Fruit fly (Drosophila melanogaster) whole organism, embryonic: Measurements from ENCODE around the gene CG1024.

Experiments used
- Abd-B ChIP-seq: fragments of 200-800 bp; sonication (Bioruptor generic); optimal IDR thresholded peaks from 2 replicates; lab custom pipeline; 2018; ENCODE audit warnings: missing biosample characterization, mild to moderate bottlenecking, missing genetic modification characterization, moderate library complexity
- Ada2b ChIP-seq: fragments of 200-800 bp; sonication (Bioruptor generic); IDR thresholded peaks from 2 replicates; pipeline ENCODE4 v1.3.6; 2022; ENCODE audit warnings: missing biosample characterization, missing genetic modification characterization
- Aef1 ChIP-seq: fragments of 200-800 bp; sonication (Bioruptor generic); IDR thresholded peaks from 3 replicates; pipeline ENCODE4 v1.3.6; 2022; ENCODE audit warnings: missing biosample characterization, missing genetic modification characterization
- Atf3 ChIP-seq: fragments of 200-800 bp; sonication (Bioruptor generic); optimal IDR thresholded peaks from 3 replicates; lab custom pipeline; 2016; ENCODE audit warnings: missing biosample characterization, missing genetic modification characterization
- BEAF-32 ChIP-seq: fragments of 200-800 bp; sonication (Bioruptor generic); optimal IDR thresholded peaks from 3 replicates; lab custom pipeline; 2017; ENCODE audit warnings: missing biosample characterization, missing genetic modification characterization, mild to moderate bottlenecking, moderate library complexity, missing genetic modification reagents
- CG1024 ChIP-seq: fragments of 200-800 bp; sonication (Bioruptor generic); IDR thresholded peaks from 2 replicates; pipeline ENCODE4 v1.3.6; 2022; ENCODE audit warnings: missing biosample characterization, missing genetic modification characterization
- CG10274 ChIP-seq: fragments of 200-800 bp; sonication (Bioruptor generic); optimal IDR thresholded peaks from 3 replicates; lab custom pipeline; 2017; ENCODE audit warnings: missing biosample characterization, mild to moderate bottlenecking, missing genetic modification characterization
- CG10431 ChIP-seq: fragments of 200-800 bp; sonication (Bioruptor generic); optimal IDR thresholded peaks from 3 replicates; lab custom pipeline; 2018; ENCODE audit warnings: missing biosample characterization, mild to moderate bottlenecking, missing genetic modification characterization
- CG1233 ChIP-seq: fragments of 200-800 bp; sonication (Bioruptor generic); optimal IDR thresholded peaks from 4 replicates; lab custom pipeline; 2018; ENCODE audit warnings: missing biosample characterization, mild to moderate bottlenecking, missing genetic modification characterization
- CG14965 ChIP-seq: fragments of 200-800 bp; sonication (Bioruptor generic); optimal IDR thresholded peaks from 2 replicates; lab custom pipeline; 2016; ENCODE audit warnings: missing biosample characterization, missing genetic modification characterization, borderline replicate concordance
- CG16815 ChIP-seq: fragments of 200-800 bp; sonication (Bioruptor generic); optimal IDR thresholded peaks from 3 replicates; lab custom pipeline; 2017; ENCODE audit warnings: missing biosample characterization, mild to moderate bottlenecking, missing genetic modification characterization
- CG17328 ChIP-seq: fragments of 200-800 bp; sonication (Bioruptor generic); IDR thresholded peaks from 2 replicates; pipeline ENCODE4 v1.3.6; 2022; ENCODE audit warnings: missing biosample characterization, missing genetic modification characterization
- CG17361 ChIP-seq: fragments of 200-800 bp; sonication (Bioruptor generic); IDR thresholded peaks from 3 replicates; pipeline ENCODE4 v1.3.6; 2022; ENCODE audit warnings: missing biosample characterization, missing genetic modification characterization
- CG17612 ChIP-seq: fragments of 200-800 bp; sonication (Bioruptor generic); IDR thresholded peaks from 2 replicates; pipeline ENCODE4 v1.3.6; 2022; ENCODE audit warnings: missing biosample characterization, missing genetic modification characterization
- CG31224 ChIP-seq: fragments of 200-800 bp; sonication (Bioruptor generic); IDR thresholded peaks from 2 replicates; pipeline ENCODE4 v1.3.6; 2022; ENCODE audit warnings: missing biosample characterization, missing genetic modification characterization
- CG31441 ChIP-seq: fragments of 200-800 bp; sonication (Bioruptor generic); IDR thresholded peaks from 2 replicates; pipeline ENCODE4 v1.3.6; 2022; ENCODE audit warnings: missing biosample characterization, missing genetic modification characterization
- CG3281 ChIP-seq: fragments of 200-800 bp; sonication (Bioruptor generic); optimal IDR thresholded peaks from 3 replicates; lab custom pipeline; 2017; ENCODE audit warnings: missing biosample characterization, mild to moderate bottlenecking, missing genetic modification characterization
- CG3726 ChIP-seq: fragments of 200-800 bp; sonication (Bioruptor generic); IDR thresholded peaks from 3 replicates; pipeline ENCODE4, ENCODE4 v1.3.6; 2022; ENCODE audit warnings: missing biosample characterization, missing genetic modification characterization
- CG3995 ChIP-seq: fragments of 200-800 bp; sonication (Bioruptor generic); optimal IDR thresholded peaks from 3 replicates; lab custom pipeline; 2016; ENCODE audit warnings: missing biosample characterization, missing genetic modification characterization
- CG6254 ChIP-seq: fragments of 200-800 bp; sonication (Bioruptor generic); optimal IDR thresholded peaks from 3 replicates; lab custom pipeline; 2017; ENCODE audit warnings: mild to moderate bottlenecking, missing biosample characterization, missing genetic modification reagents, missing genetic modification characterization
- CG6683 ChIP-seq: fragments of 200-800 bp; sonication (Bioruptor generic); optimal IDR thresholded peaks from 2 replicates; lab custom pipeline; 2017; ENCODE audit warnings: missing biosample characterization, mild to moderate bottlenecking, missing genetic modification characterization, missing genetic modification reagents
- CG6765 ChIP-seq: fragments of 200-800 bp; sonication (Bioruptor generic); optimal IDR thresholded peaks from 3 replicates; lab custom pipeline; 2017; ENCODE audit warnings: missing biosample characterization, mild to moderate bottlenecking, missing genetic modification characterization
- Dad ChIP-seq: fragments of 200-800 bp; sonication (Bioruptor generic); optimal IDR thresholded peaks from 3 replicates; lab custom pipeline; 2016; ENCODE audit warnings: missing biosample characterization, missing genetic modification characterization
- Doc3 ChIP-seq: fragments of 200-800 bp; sonication (Bioruptor generic); IDR thresholded peaks from 3 replicates; pipeline ENCODE4 v1.3.6; 2022; ENCODE audit warnings: missing biosample characterization, missing genetic modification characterization; ENCODE audit not compliant: partially characterized antibody
- Drgx ChIP-seq: fragments of 200-800 bp; sonication (Bioruptor generic); IDR thresholded peaks from 2 replicates; pipeline ENCODE4 v1.3.6; 2022; ENCODE audit warnings: missing biosample characterization, missing genetic modification characterization
- HLH4C ChIP-seq: fragments of 200-800 bp; sonication (Bioruptor generic); IDR thresholded peaks from 3 replicates; pipeline ENCODE4 v1.3.6; 2022; ENCODE audit warnings: missing biosample characterization, missing genetic modification characterization; ENCODE audit not compliant: partially characterized antibody
- Neu2 ChIP-seq: fragments of 200-800 bp; sonication (Bioruptor generic); optimal IDR thresholded peaks from 3 replicates; lab custom pipeline; 2016; ENCODE audit warnings: missing biosample characterization, missing genetic modification characterization, borderline replicate concordance
- Oaz ChIP-seq: fragments of 200-800 bp; sonication (Bioruptor generic); IDR thresholded peaks from 2 replicates; pipeline ENCODE4 v1.3.6; 2022; ENCODE audit warnings: missing biosample characterization, missing genetic modification characterization
- Sin3A ChIP-seq: fragments of >200 bp; optimal IDR thresholded peaks from 2 replicates; lab custom pipeline; 2018
- Sry-δ ChIP-seq: fragments of 200-800 bp; sonication (Bioruptor generic); optimal IDR thresholded peaks from 2 replicates; lab custom pipeline; 2016; ENCODE audit warnings: missing biosample characterization, missing genetic modification characterization
- Tbp ChIP-seq: fragments of >200 bp; optimal IDR thresholded peaks from 2 replicates; lab custom pipeline; 2018; ENCODE audit warnings: missing biosample characterization, missing genetic modification characterization
- Xbp1 ChIP-seq: fragments of 200-800 bp; sonication (Bioruptor generic); optimal IDR thresholded peaks from 3 replicates; lab custom pipeline; 2016; ENCODE audit warnings: missing biosample characterization, mild to moderate bottlenecking, missing genetic modification characterization
- ash1 ChIP-seq: fragments of 200-800 bp; sonication (Bioruptor generic); optimal IDR thresholded peaks from 2 replicates; lab custom pipeline; 2018; ENCODE audit warnings: missing biosample characterization, mild to moderate bottlenecking, missing genetic modification characterization
- caup ChIP-seq: fragments of 200-800 bp; sonication (Bioruptor generic); optimal IDR thresholded peaks from 3 replicates; lab custom pipeline; 2017; ENCODE audit warnings: missing biosample characterization, mild to moderate bottlenecking, missing genetic modification characterization, moderate library complexity; ENCODE audit not compliant: severe bottlenecking
- dan ChIP-seq: fragments of 200-800 bp; sonication (Bioruptor generic); IDR thresholded peaks from 2 replicates; pipeline ENCODE4 v1.3.6; 2022; ENCODE audit warnings: missing biosample characterization, missing genetic modification characterization
- dysf ChIP-seq: fragments of 200-800 bp; sonication (Bioruptor generic); IDR thresholded peaks from 3 replicates; pipeline ENCODE4 v1.3.6; 2022; ENCODE audit warnings: missing biosample characterization, missing genetic modification characterization
- exex ChIP-seq: fragments of 200-800 bp; sonication (Bioruptor generic); optimal IDR thresholded peaks from 4 replicates; lab custom pipeline; 2018; ENCODE audit warnings: missing biosample characterization, mild to moderate bottlenecking, missing genetic modification characterization, moderate library complexity
- eyg ChIP-seq: fragments of 200-800 bp; sonication (Bioruptor generic); optimal IDR thresholded peaks from 3 replicates; lab custom pipeline; 2016; ENCODE audit warnings: missing biosample characterization, missing genetic modification characterization
- lola ChIP-seq, 3 experiments: fragments of >200 bp in 2 of 3; fragments of 200-800 bp in 1 of 3; sonication (Bioruptor generic) in 1 of 3; optimal IDR thresholded peaks; 2 replicates each; lab custom pipeline; 2017 to 2019; ENCODE audit warnings: missing biosample characterization in 3 of 3, missing genetic modification characterization in 3 of 3, mild to moderate bottlenecking in 1 of 3, moderate library complexity in 1 of 3
- nom ChIP-seq: fragments of 200-800 bp; sonication (Bioruptor generic); optimal IDR thresholded peaks from 2 replicates; lab custom pipeline; 2017; ENCODE audit warnings: missing biosample characterization, missing genetic modification characterization, mild to moderate bottlenecking, moderate library complexity, missing genetic modification reagents
- prd ChIP-seq, 3 experiments: fragments of >200 bp in 2 of 3; fragments of 200-800 bp in 1 of 3; sonication (Bioruptor generic) in 1 of 3; optimal IDR thresholded peaks in 2 of 3; IDR thresholded peaks in 1 of 3; 2 replicates in 2 of 3; 3 replicates in 1 of 3; pipeline versions ENCODE4 v1.3.6 to Lab custom; 2017 to 2022; ENCODE audit warnings: missing biosample characterization in 1 of 3, missing genetic modification characterization in 1 of 3
- psq ChIP-seq: fragments of 200-800 bp; sonication (Bioruptor generic); optimal IDR thresholded peaks from 2 replicates; lab custom pipeline; 2017; ENCODE audit warnings: missing biosample characterization, missing genetic modification characterization
- salm ChIP-seq: fragments of 200-800 bp; sonication (Bioruptor generic); optimal IDR thresholded peaks from 2 replicates; lab custom pipeline; 2018; ENCODE audit warnings: missing biosample characterization, mild to moderate bottlenecking, missing genetic modification characterization
- sc ChIP-seq, 3 experiments: fragments of >200 bp in 2 of 3; fragments of 200-800 bp in 1 of 3; sonication (Bioruptor generic) in 1 of 3; optimal IDR thresholded peaks; 2 replicates in 2 of 3; 3 replicates in 1 of 3; lab custom pipeline; 2017; ENCODE audit warnings: mild to moderate bottlenecking in 1 of 3, missing biosample characterization in 1 of 3, missing genetic modification characterization in 1 of 3, missing genetic modification reagents in 1 of 3
- sima ChIP-seq: fragments of 200-800 bp; sonication (Bioruptor generic); optimal IDR thresholded peaks from 2 replicates; lab custom pipeline; 2016; ENCODE audit warnings: missing biosample characterization, missing genetic modification characterization
- sqz ChIP-seq: fragments of 200-800 bp; sonication (Bioruptor generic); optimal IDR thresholded peaks from 3 replicates; lab custom pipeline; 2018; ENCODE audit warnings: missing biosample characterization, mild to moderate bottlenecking, missing genetic modification characterization
- tll ChIP-seq, 2 experiments: fragments of 200-800 bp in 1 of 2; fragments of >200 bp in 1 of 2; sonication (Bioruptor generic) in 1 of 2; optimal IDR thresholded peaks; 2 replicates each; lab custom pipeline; 2017 to 2019; ENCODE audit warnings: missing biosample characterization in 2 of 2, missing genetic modification characterization in 2 of 2, mild to moderate bottlenecking in 1 of 2, moderate library complexity in 1 of 2

CG1024 gene

DNA sequence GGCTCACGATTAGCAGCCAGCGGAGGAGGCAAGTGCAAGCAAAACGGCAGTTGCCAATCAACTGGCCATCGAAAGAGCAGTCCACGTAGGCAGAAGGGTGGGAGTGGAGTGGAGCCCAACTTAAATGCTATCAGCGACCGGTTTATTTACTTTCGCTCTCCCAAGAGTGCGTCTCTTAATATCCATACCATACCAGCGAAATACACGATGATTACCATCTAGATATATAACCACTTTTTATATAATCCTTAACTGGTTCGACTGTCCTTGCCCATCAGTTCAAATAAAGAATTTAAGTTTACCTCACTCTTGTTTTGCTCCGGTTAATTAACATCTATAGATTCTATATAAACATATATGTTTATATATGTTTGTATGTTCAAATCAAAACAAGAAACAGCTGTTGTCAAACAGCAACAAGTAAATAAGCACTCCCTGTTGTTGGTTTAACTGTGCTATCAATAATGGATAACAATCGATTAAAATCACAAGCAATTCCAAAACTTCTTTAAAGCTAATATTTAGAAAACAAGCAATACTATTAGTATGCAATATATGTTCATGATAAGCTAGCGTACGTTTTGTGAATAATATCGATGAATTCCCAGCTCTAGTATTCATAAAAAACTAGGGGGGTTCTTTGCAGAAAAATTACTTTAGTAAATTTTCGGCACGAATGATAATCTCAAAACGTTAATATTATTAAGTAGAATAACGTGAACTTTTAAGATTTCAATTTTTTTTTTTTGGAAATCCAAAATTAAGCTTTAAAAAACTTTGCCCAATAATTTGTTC is 6.4 kb downstream of the CG1024 start (continued):
- TF ChIP-seq psq (GFP tag; lab: Kevin White, UChicago) (peak; percentile 50), CG1233 (GFP tag; lab: Kevin White, UChicago) (peak; percentile 61), tll (GFP tag; optimal IDR thresholded peaks at IDR 0.05; lab: Kevin White, UChicago) (no peak), eyg (GFP tag; lab: Kevin White, UChicago) (peak; percentile 13), ash1 (GFP tag; lab: Kevin White, UChicago) (no peak), CG16815 (GFP tag; lab: Kevin White, UChicago) (no peak), Tbp (no peak), exex (tag; lab: Kevin White, UChicago) (peak; percentile 32), CG1024 (peak; percentile 17; the same call in 1 of the 2 replicates), CG3281 (GFP tag; lab: Kevin White, UChicago) (peak; percentile 63), salm (no peak), Neu2 (no peak), Doc3 (GFP tag; lab: Robert Waterston, UW) (peak; percentile 26; the same call in 2 of the 3 replicates), Drgx (0 out of 2 replicates have a peak, but pooled peaks have one; percentile 33), sc (optimal IDR thresholded peaks at IDR 0.05; lab: Kevin White, UChicago) (no peak), sc (GFP tag; optimal IDR thresholded peaks at IDR 0.05; lab: Kevin White, UChicago) (no peak), Sry-δ (peak; percentile 71), sima (GFP tag; lab: Kevin White, UChicago) (no peak), nom (peak; percentile 47), lola (GFP tag; optimal IDR thresholded peaks at IDR 0.05; lab: Kevin White, UChicago) (no peak), CG31224 (GFP tag; lab: Robert Waterston, UW) (0 out of 2 replicates have a peak, but pooled peaks have one; percentile 4), BEAF-32 (GFP tag; lab: Kevin White, UChicago) (peak; percentile 46), Dad (GFP tag; lab: Kevin White, UChicago) (no peak), CG17612 (no peak), Xbp1 (GFP tag; lab: Kevin White, UChicago) (peak; percentile 30), CG10274 (GFP tag; lab: Kevin White, UChicago) (no peak), HLH4C (GFP tag; lab: Robert Waterston, UW) (no peak), CG6254 (GFP tag; lab: Kevin White, UChicago) (no peak), CG6765 (peak; percentile 52), prd (optimal IDR thresholded peaks at IDR 0.05; lab: Kevin White, UChicago) (no peak), prd (GFP tag; IDR thresholded peaks at IDR 0.05; lab: Robert Waterston, UW) (peak; percentile 24; the same call in 1 of the 3 replicates), Ada2b (no peak), dan (GFP tag; lab: Robert Waterston, UW) (no peak), CG10431 (GFP tag; lab: Kevin White, UChicago) (no peak), CG17328 (GFP tag; lab: Robert Waterston, UW) (no peak), CG31441 (GFP tag; lab: Robert Waterston, UW) (peak; percentile 27; the same call in 1 of the 2 replicates), Oaz (GFP tag; lab: Robert Waterston, UW) (no peak), Sin3A (lab: Kevin White, UChicago) (no peak), Abd-B (no peak), CG17361 (GFP tag; lab: Robert Waterston, UW) (no peak; the same call in 2 of the 3 replicates), CG14965 (no peak), sqz (GFP tag; lab: Kevin White, UChicago) (no peak), Atf3 (GFP tag; lab: Kevin White, UChicago) (no peak), CG6683 (peak; percentile 52), caup (peak; percentile 86), CG3995 (GFP tag; lab: Kevin White, UChicago) (peak; percentile 33), CG3726 (GFP tag; lab: Robert Waterston, UW) (no peak), dysf (GFP tag; lab: Robert Waterston, UW) (no peak; the same call in 2 of the 3 replicates), Aef1 (GFP tag; lab: Robert Waterston, UW) (no peak)
